Worm (Caenorhabditis elegans) whole organism, L3 larva: ENCODE results near the gene ints-11.
A peak's percentile ranks its signal among the peaks of the same experiment; 100 is the strongest.

Experiments used
- R02D3.7 ChIP-seq: fragments of 150-350 bp; optimal IDR thresholded peaks from 2 replicates; lab custom pipeline; 2014; ENCODE audit warnings: missing biosample characterization, missing genetic modification characterization
- ZK546.5 ChIP-seq: sonication (generic microtip); optimal IDR thresholded peaks from 2 replicates; lab custom pipeline; 2017; ENCODE audit warnings: missing biosample characterization, missing genetic modification characterization
- aly-2 ChIP-seq: fragments of 150-350 bp; optimal IDR thresholded peaks from 2 replicates; lab custom pipeline; 2014; ENCODE audit warnings: missing biosample characterization, missing genetic modification characterization
- ama-1 ChIP-seq: fragments of 150-350 bp; optimal IDR thresholded peaks from 2 replicates; lab custom pipeline; 2018
- ceh-16 ChIP-seq: sonication (generic microtip); optimal IDR thresholded peaks from 2 replicates; lab custom pipeline; 2017; ENCODE audit warnings: missing biosample characterization, missing genetic modification characterization
- ceh-82 ChIP-seq: fragments of 150-350 bp; optimal IDR thresholded peaks from 2 replicates; lab custom pipeline; 2014; ENCODE audit warnings: missing biosample characterization, missing genetic modification characterization
- ceh-9 ChIP-seq: sonication (generic microtip); optimal IDR thresholded peaks from 2 replicates; lab custom pipeline; 2018; ENCODE audit warnings: missing biosample characterization, missing genetic modification characterization
- daf-12 ChIP-seq: fragments of 150-350 bp; optimal IDR thresholded peaks from 2 replicates; lab custom pipeline; 2014; ENCODE audit warnings: missing biosample characterization, missing genetic modification reagents, missing genetic modification characterization
- egl-27 ChIP-seq: sonication (generic microtip); optimal IDR thresholded peaks from 4 replicates; lab custom pipeline; 2017; ENCODE audit warnings: missing biosample characterization, missing genetic modification reagents, missing genetic modification characterization
- egl-5 ChIP-seq: fragments of 150-350 bp; optimal IDR thresholded peaks from 2 replicates; lab custom pipeline; 2017; ENCODE audit warnings: missing biosample characterization, missing genetic modification reagents, missing genetic modification characterization, inconsistent platforms
- elt-1 ChIP-seq: fragments of 150-350 bp; optimal IDR thresholded peaks from 2 replicates; lab custom pipeline; 2014; ENCODE audit warnings: missing biosample characterization, missing genetic modification characterization
- elt-2 ChIP-seq: sonication (generic microtip); optimal IDR thresholded peaks from 2 replicates; lab custom pipeline; 2016; ENCODE audit warnings: missing genetic modification reagents, mild to moderate bottlenecking, missing genetic modification characterization, missing compliant biosample characterization
- elt-3 ChIP-seq, 3 experiments: fragments of 150-350 bp in 1 of 3; sonication (generic microtip) in 2 of 3; optimal IDR thresholded peaks; 2 replicates in 2 of 3; 4 replicates in 1 of 3; lab custom pipeline; 2014 to 2017; ENCODE audit warnings: missing biosample characterization in 3 of 3, missing genetic modification characterization in 3 of 3
- fkh-2 ChIP-seq: fragments of 150-350 bp; optimal IDR thresholded peaks from 2 replicates; lab custom pipeline; 2014; ENCODE audit warnings: missing biosample characterization, missing genetic modification reagents, missing genetic modification characterization
- fos-1 ChIP-seq: fragments of 150-350 bp; optimal IDR thresholded peaks from 2 replicates; lab custom pipeline; 2014; ENCODE audit warnings: missing biosample characterization, missing genetic modification characterization
- lin-15B ChIP-seq: fragments of 150-350 bp; optimal IDR thresholded peaks from 2 replicates; lab custom pipeline; 2014; ENCODE audit warnings: missing biosample characterization, missing genetic modification characterization
- lin-39 ChIP-seq: fragments of 150-350 bp; optimal IDR thresholded peaks from 2 replicates; lab custom pipeline; 2018; ENCODE audit warnings: missing biosample characterization, missing genetic modification reagents, missing genetic modification characterization
- lsy-12 ChIP-seq: sonication (generic microtip); optimal IDR thresholded peaks from 2 replicates; lab custom pipeline; 2016; ENCODE audit warnings: mild to moderate bottlenecking, missing genetic modification characterization, missing compliant biosample characterization
- mdl-1 ChIP-seq: fragments of 150-350 bp; optimal IDR thresholded peaks from 2 replicates; lab custom pipeline; 2014; ENCODE audit warnings: missing biosample characterization, missing genetic modification characterization
- mml-1 ChIP-seq: fragments of 150-350 bp; sonication (generic microtip); optimal IDR thresholded peaks from 3 replicates; lab custom pipeline; 2014; ENCODE audit warnings: missing biosample characterization, missing genetic modification characterization
- nfya-1 ChIP-seq: sonication (generic microtip); optimal IDR thresholded peaks from 2 replicates; lab custom pipeline; 2017; ENCODE audit warnings: missing genetic modification characterization, mild to moderate bottlenecking, missing compliant biosample characterization, antibody characterized with exemption, moderate library complexity; ENCODE audit not compliant: insufficient read depth
- nhr-11 ChIP-seq: fragments of 150-350 bp; optimal IDR thresholded peaks from 2 replicates; lab custom pipeline; 2014; ENCODE audit warnings: missing biosample characterization, missing genetic modification characterization
- nhr-12 ChIP-seq: fragments of 150-350 bp; optimal IDR thresholded peaks from 2 replicates; lab custom pipeline; 2014; ENCODE audit warnings: missing biosample characterization, missing genetic modification characterization
- nhr-23 ChIP-seq: fragments of 150-350 bp; optimal IDR thresholded peaks from 2 replicates; lab custom pipeline; 2014; ENCODE audit warnings: missing biosample characterization, missing genetic modification reagents, missing genetic modification characterization
- nhr-25 ChIP-seq: sonication (generic microtip); optimal IDR thresholded peaks from 2 replicates; lab custom pipeline; 2017; ENCODE audit warnings: missing biosample characterization, missing genetic modification characterization
- nhr-28 ChIP-seq: fragments of 150-350 bp; optimal IDR thresholded peaks from 2 replicates; lab custom pipeline; 2014; ENCODE audit warnings: missing biosample characterization, missing genetic modification characterization
- nhr-43 ChIP-seq: sonication (generic microtip); optimal IDR thresholded peaks from 2 replicates; lab custom pipeline; 2016; ENCODE audit warnings: mild to moderate bottlenecking, missing genetic modification characterization, missing compliant biosample characterization; ENCODE audit not compliant: poor library complexity, severe bottlenecking
- nhr-67 ChIP-seq: fragments of 150-350 bp; optimal IDR thresholded peaks from 2 replicates; lab custom pipeline; 2014; ENCODE audit warnings: missing biosample characterization, missing genetic modification characterization
- nhr-76 ChIP-seq: fragments of 150-350 bp; sonication (generic microtip); optimal IDR thresholded peaks from 5 replicates; lab custom pipeline; 2014; ENCODE audit warnings: missing biosample characterization, missing genetic modification characterization
- pha-4 ChIP-seq: fragments of 150-350 bp; optimal IDR thresholded peaks from 2 replicates; lab custom pipeline; 2014; ENCODE audit warnings: missing biosample characterization, missing genetic modification reagents, missing genetic modification characterization
- pqm-1 ChIP-seq: fragments of 150-350 bp; optimal IDR thresholded peaks from 2 replicates; lab custom pipeline; 2017; ENCODE audit warnings: missing biosample characterization, missing genetic modification characterization, inconsistent platforms
- sea-2 ChIP-seq: fragments of 150-350 bp; sonication (generic microtip); optimal IDR thresholded peaks from 4 replicates; lab custom pipeline; 2014; ENCODE audit warnings: missing biosample characterization, missing genetic modification reagents, missing genetic modification characterization
- skn-1 ChIP-seq: fragments of 150-350 bp; optimal IDR thresholded peaks from 2 replicates; lab custom pipeline; 2014; ENCODE audit warnings: missing biosample characterization, missing genetic modification characterization
- tbx-2 ChIP-seq: sonication (generic microtip); optimal IDR thresholded peaks from 2 replicates; lab custom pipeline; 2016; ENCODE audit warnings: mild to moderate bottlenecking, missing genetic modification characterization, missing compliant biosample characterization
- unc-39 ChIP-seq: sonication (generic microtip); optimal IDR thresholded peaks from 4 replicates; lab custom pipeline; 2017; ENCODE audit warnings: missing biosample characterization, missing genetic modification characterization
- zag-1 ChIP-seq: fragments of 150-350 bp; optimal IDR thresholded peaks from 2 replicates; lab custom pipeline; 2014; ENCODE audit warnings: missing biosample characterization, missing genetic modification characterization
- ztf-4 ChIP-seq: fragments of 150-350 bp; optimal IDR thresholded peaks from 2 replicates; lab custom pipeline; 2014; ENCODE audit warnings: missing biosample characterization, missing genetic modification characterization

ints-11 gene

DNA sequence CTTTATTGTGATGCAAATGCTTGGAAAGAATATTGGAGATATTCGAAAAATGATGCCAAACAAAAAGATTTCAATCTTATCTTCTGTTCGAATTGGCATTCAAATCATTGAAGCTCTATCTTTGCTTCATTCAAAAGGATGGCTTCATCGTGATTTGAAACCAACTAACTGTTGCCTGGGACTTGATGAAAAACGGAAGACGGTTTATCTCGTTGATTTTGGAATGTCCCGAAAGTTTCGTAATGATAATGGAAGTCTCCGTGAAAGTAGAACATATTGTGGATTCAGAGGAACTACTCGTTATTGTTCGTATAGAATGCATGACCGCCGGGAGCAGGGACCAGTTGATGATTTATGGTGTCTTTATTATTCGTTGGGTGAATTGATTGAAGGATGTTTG lies 30.9 kb upstream of the ints-11 start:
- TF ChIP-seq aly-2 (tag; lab: Kevin White, UChicago) (no peak), nhr-28 (tag; lab: Kevin White, UChicago) (no peak), mdl-1 (tag; lab: Kevin White, UChicago) (no peak), nhr-76 (no peak), lsy-12 (tag; lab: Kevin White, UChicago) (no peak), tbx-2 (tag; lab: Kevin White, UChicago) (no peak), ceh-16 (no peak), zag-1 (no peak), skn-1 (tag; lab: Kevin White, UChicago) (no peak), R02D3.7 (no peak), elt-2 (no peak), nhr-43 (tag; lab: Kevin White, UChicago) (no peak), nhr-12 (tag; lab: Kevin White, UChicago) (no peak), unc-39 (tag; lab: Kevin White, UChicago) (no peak), fkh-2 (no peak)

- TF ChIP-seq lin-39 (tag; lab: Kevin White, UChicago) (no peak), elt-3 (tag; optimal IDR thresholded peaks at IDR 0.05; lab: Kevin White, UChicago) (no peak), ceh-82 (tag; lab: Kevin White, UChicago) (no peak), mml-1 (tag; lab: Kevin White, UChicago) (no peak), ztf-4 (tag; lab: Kevin White, UChicago) (no peak)
These were observed 30.2 kb upstream of the ints-11 start, which contains the start of the genes decr-1.3 and T05C12.1 for ce11 chrII:8173449-8173848. Gene decr-1.3, minus strand, starts transcription at chrII:8173549. Gene T05C12.1, plus strand, starts transcription at chrII:8173680.

DNA sequence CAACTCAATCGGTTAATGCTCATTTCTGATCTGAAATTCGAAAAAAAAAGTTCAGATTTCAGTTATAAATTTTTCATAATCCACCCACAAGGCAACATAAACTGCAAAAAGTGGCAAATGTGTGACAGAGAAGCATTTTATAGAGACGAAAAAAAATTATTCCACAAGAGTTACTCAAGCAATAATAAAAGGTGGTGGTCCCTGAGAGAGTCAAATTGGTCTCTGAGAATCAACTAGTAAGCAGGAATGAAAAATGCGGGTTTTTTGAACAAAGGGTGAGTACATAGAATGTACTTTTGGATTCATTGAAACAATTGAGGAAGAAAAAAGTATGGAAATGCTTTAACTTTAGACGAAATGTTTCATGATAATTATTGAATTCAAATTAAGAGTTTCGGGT lies 27.1 kb upstream of the ints-11 start, which contains the start of gene T05C12.11:
Gene T05C12.11, minus strand, starts transcription at position 101 of the 400 bp plus-strand sequence.
- TF ChIP-seq skn-1 (tag; lab: Kevin White, UChicago) (no peak), nhr-25 (tag; lab: Kevin White, UChicago) (no peak), lin-15B (no peak), daf-12 (tag; lab: Kevin White, UChicago) (no peak), zag-1 (no peak), nhr-11 (tag; lab: Kevin White, UChicago) (no peak), pha-4 (no peak), ceh-9 (no peak), fos-1 (tag; lab: Kevin White, UChicago) (no peak)

- TF ChIP-seq sea-2 (GFP tag; lab: Kevin White, UChicago) (no peak), pha-4 (no peak), nhr-67 (tag; lab: Kevin White, UChicago) (no peak), pqm-1 (tag; lab: Kevin White, UChicago) (no peak), ZK546.5 (tag; lab: Kevin White, UChicago) (no peak), elt-1 (tag; lab: Kevin White, UChicago) (no peak), ztf-4 (tag; lab: Kevin White, UChicago) (no peak)
These were observed 26.0 kb upstream of the ints-11 start, which contains the start of gene T05C12.15 for ce11 chrII:8169283-8169682. Gene T05C12.15, plus strand, starts transcription at chrII:8169583.

ce11 chrII:8162120-8162648 lies 18.9 kb upstream of the ints-11 start, which contains the start of the genes emb-27 and rrf-3:
Gene emb-27, minus strand, starts transcription at chrII:8162170.
Gene rrf-3, plus strand, starts transcription at chrII:8162465.
- TF ChIP-seq pha-4 (peak; percentile 82), nhr-23 (no peak), lin-15B (peak; percentile 85), nhr-25 (tag; lab: Kevin White, UChicago) (peak; percentile 50), ama-1 (lab: Kevin White, UChicago) (no peak), nfya-1 (tag; lab: Kevin White, UChicago) (peak; percentile 61), egl-27 (no peak), egl-5 (peak; percentile 31), skn-1 (tag; lab: Kevin White, UChicago) (peak; percentile 26)
